Worm (Caenorhabditis elegans) whole organism, L2 larva: Measurements from ENCODE around the gene B0524.5.

ENCODE experiments used
- lsy-2 ChIP-seq, 2 experiments: fragments of 150-350 bp in 1 of 2; sonication (generic microtip) in 1 of 2; optimal IDR thresholded peaks; 2 replicates each; lab custom pipeline; 2014 to 2017; ENCODE audit warnings: missing biosample characterization in 2 of 2, missing genetic modification characterization in 2 of 2
- nhr-11 ChIP-seq: fragments of 150-350 bp; optimal IDR thresholded peaks from 2 replicates; lab custom pipeline; 2014; ENCODE audit warnings: missing biosample characterization, missing genetic modification characterization
- skn-1 ChIP-seq: sonication (generic microtip); optimal IDR thresholded peaks from 2 replicates; lab custom pipeline; 2017; ENCODE audit warnings: missing biosample characterization, missing genetic modification characterization
- unc-62 ChIP-seq: fragments of 150-350 bp; optimal IDR thresholded peaks from 2 replicates; lab custom pipeline; 2014; ENCODE audit warnings: missing biosample characterization, missing genetic modification reagents, missing genetic modification characterization
- ztf-4 ChIP-seq: fragments of 150-350 bp; optimal IDR thresholded peaks from 2 replicates; lab custom pipeline; 2014; ENCODE audit warnings: missing biosample characterization, missing genetic modification characterization

ce11 chrIII:1877189-1877588 lies 16.5 kb downstream of the B0524.5 start:
- no peak for TF ChIP-seq skn-1
- TF ChIP-seq unc-62 (GFP tag; lab: Kevin White, UChicago): no peak
- peak in 1 of 2 experiments; percentile 60 for TF ChIP-seq lsy-2 (tag; optimal IDR thresholded peaks at IDR 0.05; lab: Kevin White, UChicago)
- no peak for TF ChIP-seq nhr-11
- no peak for TF ChIP-seq ztf-4 (tag; lab: Kevin White, UChicago)
